Worm (Caenorhabditis elegans) whole organism, L1 larva: ENCODE results near the gene C03B1.2.

Experiments used
- C34B4.2 ChIP-seq: sonication (generic microtip); optimal IDR thresholded peaks from 2 replicates; lab custom pipeline; 2017; ENCODE audit warnings: mild to moderate bottlenecking, missing genetic modification characterization, missing compliant biosample characterization
- aly-2 ChIP-seq: fragments of 150-350 bp; optimal IDR thresholded peaks from 2 replicates; lab custom pipeline; 2014; ENCODE audit warnings: missing biosample characterization, missing genetic modification characterization
- elt-3 ChIP-seq, 6 experiments: fragments of 150-350 bp in 1 of 6; sonication (generic microtip); optimal IDR thresholded peaks; 2 replicates each; lab custom pipeline; 2017 to 2018; ENCODE audit warnings: missing biosample characterization in 6 of 6, missing genetic modification characterization in 6 of 6, inconsistent platforms in 1 of 6
- snu-23 ChIP-seq: sonication (generic microtip); optimal IDR thresholded peaks from 2 replicates; lab custom pipeline; 2016; ENCODE audit warnings: missing genetic modification characterization, missing compliant biosample characterization
- unc-98 ChIP-seq: fragments of 200-800 bp; sonication (Bioruptor generic); IDR thresholded peaks from 2 replicates; pipeline ENCODE4 v1.3.6; 2022; ENCODE audit warnings: missing genetic modification characterization, missing compliant biosample characterization
- ztf-4 ChIP-seq: fragments of 150-350 bp; optimal IDR thresholded peaks from 2 replicates; lab custom pipeline; 2014; ENCODE audit warnings: missing biosample characterization, missing genetic modification characterization

DNA sequence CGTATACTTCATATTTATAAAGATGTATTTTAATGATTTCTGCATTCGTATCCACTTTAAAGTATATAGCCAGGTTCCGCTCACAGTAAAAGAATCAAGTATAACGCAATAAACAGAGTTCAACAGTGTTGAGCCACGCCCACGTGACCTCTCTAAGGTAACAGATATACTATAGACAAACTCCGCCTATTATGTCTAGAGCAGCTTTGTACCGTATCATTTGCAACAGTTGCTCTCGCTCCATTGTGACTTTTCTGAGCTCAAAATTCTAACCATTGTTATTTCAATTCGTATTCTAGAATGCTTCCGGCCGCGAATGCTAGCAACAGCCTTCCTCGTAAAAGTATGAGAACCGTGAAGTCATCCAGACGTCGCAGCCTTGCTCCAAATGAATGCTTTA lies 3.5 kb downstream of the C03B1.2 start, which contains the start of gene C03B1.17:
- no peak for TF ChIP-seq aly-2
- no peak for TF ChIP-seq C34B4.2
- TF ChIP-seq unc-98, result no peak
- no peak for TF ChIP-seq elt-3 (tag; optimal IDR thresholded peaks at IDR 0.05; lab: Kevin White, UChicago)
- TF ChIP-seq ztf-4 (tag; lab: Kevin White, UChicago), result no peak
- TF ChIP-seq snu-23 (GFP tag; lab: Kevin White, UChicago), result no peak
